Worm (Caenorhabditis elegans) whole organism, young adult: ENCODE measurements around the gene ptc-1.

Source experiments
- B0261.1 ChIP-seq: sonication (generic microtip); optimal IDR thresholded peaks from 2 replicates; lab custom pipeline; 2016; ENCODE audit warnings: mild to moderate bottlenecking, missing genetic modification characterization, moderate library complexity, missing compliant biosample characterization
- C06A6.2 ChIP-seq: fragments of 200-800 bp; sonication (Bioruptor generic); conservative IDR thresholded peaks from 2 replicates; pipeline ENCODE4 v1.3.6; 2022; ENCODE audit warnings: missing genetic modification characterization, missing compliant biosample characterization
- F10E7.11 ChIP-seq: sonication (generic microtip); optimal IDR thresholded peaks from 2 replicates; lab custom pipeline; 2017; ENCODE audit warnings: mild to moderate bottlenecking, missing genetic modification characterization, moderate library complexity, missing compliant biosample characterization
- F22D6.2 ChIP-seq: sonication (generic microtip); optimal IDR thresholded peaks from 2 replicates; lab custom pipeline; 2016; ENCODE audit warnings: mild to moderate bottlenecking, missing genetic modification characterization, missing compliant biosample characterization
- F33H1.4 ChIP-seq: fragments of 200-800 bp; sonication (Bioruptor generic); IDR thresholded peaks from 2 replicates; pipeline ENCODE4 v1.3.6; 2022; ENCODE audit warnings: missing genetic modification reagents, missing genetic modification characterization, missing compliant biosample characterization
- F49E8.2 ChIP-seq: sonication (generic microtip); optimal IDR thresholded peaks from 3 replicates; lab custom pipeline; 2017; ENCODE audit warnings: missing genetic modification characterization, mild to moderate bottlenecking, missing compliant biosample characterization, antibody characterized with exemption, moderate library complexity; ENCODE audit not compliant: insufficient read depth
- F57A8.1 ChIP-seq: fragments of 200-800 bp; sonication (Bioruptor generic); optimal IDR thresholded peaks from 2 replicates; lab custom pipeline; 2018; ENCODE audit warnings: mild to moderate bottlenecking, missing genetic modification characterization, moderate library complexity, missing compliant biosample characterization
- K12H6.12 ChIP-seq: fragments of 200-800 bp; sonication (Bioruptor generic); optimal IDR thresholded peaks from 2 replicates; lab custom pipeline; 2018; ENCODE audit warnings: mild to moderate bottlenecking, missing genetic modification characterization, missing compliant biosample characterization
- T26A5.8 ChIP-seq: sonication (generic microtip); optimal IDR thresholded peaks from 2 replicates; lab custom pipeline; 2016; ENCODE audit warnings: missing genetic modification characterization, missing compliant biosample characterization
- Y95B8A.8 ChIP-seq: fragments of 200-800 bp; sonication (Bioruptor generic); IDR thresholded peaks from 2 replicates; pipeline ENCODE4 v1.3.6; 2022; ENCODE audit warnings: missing genetic modification reagents, missing genetic modification characterization, missing compliant biosample characterization
- ZK185.1 ChIP-seq: sonication (generic microtip); optimal IDR thresholded peaks from 2 replicates; lab custom pipeline; 2016; ENCODE audit warnings: mild to moderate bottlenecking, missing genetic modification characterization, missing compliant biosample characterization; ENCODE audit not compliant: poor library complexity, severe bottlenecking
- atf-7 ChIP-seq: sonication (generic microtip); optimal IDR thresholded peaks from 2 replicates; lab custom pipeline; 2017; ENCODE audit warnings: mild to moderate bottlenecking, missing genetic modification characterization, missing compliant biosample characterization
- attf-5 ChIP-seq: fragments of 200-800 bp; sonication (Bioruptor generic); optimal IDR thresholded peaks from 2 replicates; lab custom pipeline; 2018; ENCODE audit warnings: mild to moderate bottlenecking, missing genetic modification characterization, missing compliant biosample characterization
- bed-2 ChIP-seq: fragments of 200-800 bp; sonication (Bioruptor generic); IDR thresholded peaks from 2 replicates; pipeline ENCODE4 v1.3.6; 2022; ENCODE audit warnings: missing genetic modification reagents, missing genetic modification characterization, missing compliant biosample characterization
- cebp-1 ChIP-seq, 2 experiments: fragments of 200-800 bp in 1 of 2; sonication (Bioruptor generic) in 1 of 2; sonication (generic microtip) in 1 of 2; IDR thresholded peaks in 1 of 2; optimal IDR thresholded peaks in 1 of 2; 2 replicates each; pipeline versions ENCODE4 v1.3.6 to Lab custom; 2017 to 2022; ENCODE audit warnings: missing compliant biosample characterization in 2 of 2, missing genetic modification characterization in 2 of 2, mild to moderate bottlenecking in 1 of 2, missing genetic modification reagents in 1 of 2, moderate library complexity in 1 of 2
- ceh-27 ChIP-seq: fragments of 200-800 bp; sonication (Bioruptor generic); optimal IDR thresholded peaks from 2 replicates; lab custom pipeline; 2018; ENCODE audit warnings: mild to moderate bottlenecking, missing genetic modification characterization, moderate library complexity, missing compliant biosample characterization
- die-1 ChIP-seq: sonication (generic microtip); optimal IDR thresholded peaks from 2 replicates; lab custom pipeline; 2016; ENCODE audit warnings: missing genotype, mild to moderate bottlenecking, missing genetic modification characterization, missing compliant biosample characterization
- egl-44 ChIP-seq: fragments of 200-800 bp; sonication (Bioruptor generic); IDR thresholded peaks from 2 replicates; pipeline ENCODE4 v1.3.6; 2022; ENCODE audit warnings: missing genetic modification reagents, missing genetic modification characterization, missing compliant biosample characterization
- hmg-1.2 ChIP-seq: fragments of 200-800 bp; sonication (Bioruptor generic); IDR thresholded peaks from 2 replicates; pipeline ENCODE4 v1.3.6; 2022; ENCODE audit warnings: missing genetic modification reagents, missing genetic modification characterization, missing compliant biosample characterization
- hmg-20 ChIP-seq: fragments of 200-800 bp; sonication (Bioruptor generic); IDR thresholded peaks from 2 replicates; pipeline ENCODE4 v1.3.6; 2022; ENCODE audit warnings: missing genetic modification reagents, missing genetic modification characterization, missing compliant biosample characterization
- let-526 ChIP-seq: fragments of 200-800 bp; sonication (Bioruptor generic); IDR thresholded peaks from 2 replicates; pipeline ENCODE4 v1.3.6; 2022; ENCODE audit warnings: missing genetic modification reagents, missing genetic modification characterization, missing compliant biosample characterization
- lin-35 ChIP-seq, 3 experiments: fragments of 150-350 bp in 2 of 3; sonication (generic microtip) in 1 of 3; optimal IDR thresholded peaks; 2 replicates each; lab custom pipeline; 2014 to 2018; ENCODE audit warnings: missing biosample characterization in 3 of 3, missing genetic modification characterization in 3 of 3, missing genetic modification reagents in 3 of 3
- lir-1 ChIP-seq: fragments of 200-800 bp; sonication (Bioruptor generic); conservative IDR thresholded peaks from 2 replicates; pipeline ENCODE4 v1.3.6; 2022; ENCODE audit warnings: missing genetic modification reagents, missing genetic modification characterization, missing compliant biosample characterization
- madf-10 ChIP-seq: sonication (generic microtip); optimal IDR thresholded peaks from 2 replicates; lab custom pipeline; 2016; ENCODE audit warnings: mild to moderate bottlenecking, missing genetic modification characterization, missing compliant biosample characterization
- madf-3 ChIP-seq: fragments of 200-800 bp; sonication (Bioruptor generic); IDR thresholded peaks from 2 replicates; pipeline ENCODE4 v1.3.6; 2022; ENCODE audit warnings: missing genetic modification reagents, missing genetic modification characterization, missing compliant biosample characterization
- mcd-1 ChIP-seq: fragments of 200-800 bp; sonication (Bioruptor generic); IDR thresholded peaks from 2 replicates; pipeline ENCODE4 v1.3.6; 2022; ENCODE audit warnings: missing genetic modification reagents, missing genetic modification characterization, missing compliant biosample characterization
- mel-28 ChIP-seq: sonication (generic microtip); optimal IDR thresholded peaks from 2 replicates; lab custom pipeline; 2016; ENCODE audit warnings: borderline replicate concordance, mild to moderate bottlenecking, missing genetic modification characterization, missing compliant biosample characterization
- nfyb-1 ChIP-seq: fragments of 200-800 bp; sonication (Bioruptor generic); IDR thresholded peaks from 2 replicates; pipeline ENCODE4 v1.3.6; 2022; ENCODE audit warnings: missing genetic modification reagents, missing genetic modification characterization, missing compliant biosample characterization
- nhr-120 ChIP-seq: fragments of 200-800 bp; sonication (Bioruptor generic); IDR thresholded peaks from 2 replicates; pipeline ENCODE4 v1.3.6; 2022; ENCODE audit warnings: missing genetic modification characterization, missing compliant biosample characterization
- nhr-80 ChIP-seq: sonication (generic microtip); optimal IDR thresholded peaks from 2 replicates; lab custom pipeline; 2016; ENCODE audit warnings: missing genetic modification characterization, missing compliant biosample characterization
- pha-4 ChIP-seq: fragments of 150-350 bp; sonication (generic microtip); optimal IDR thresholded peaks from 2 replicates; lab custom pipeline; 2014; ENCODE audit warnings: missing biosample characterization, missing genetic modification reagents, missing genetic modification characterization
- snpc-1.1 ChIP-seq: sonication (generic microtip); optimal IDR thresholded peaks from 2 replicates; lab custom pipeline; 2017; ENCODE audit warnings: missing genetic modification characterization, mild to moderate bottlenecking, missing compliant biosample characterization, antibody characterized with exemption, moderate library complexity, missing genotype, missing genetic modification reagents; ENCODE audit not compliant: insufficient read depth
- snpc-1.3 ChIP-seq: sonication (generic microtip); optimal IDR thresholded peaks from 2 replicates; lab custom pipeline; 2017; ENCODE audit warnings: missing genetic modification characterization, mild to moderate bottlenecking, missing compliant biosample characterization, antibody characterized with exemption, moderate library complexity, missing genotype, missing genetic modification reagents; ENCODE audit not compliant: insufficient read depth
- snpc-3.4 ChIP-seq: sonication (generic microtip); optimal IDR thresholded peaks from 2 replicates; lab custom pipeline; 2017; ENCODE audit warnings: missing genetic modification characterization, mild to moderate bottlenecking, missing compliant biosample characterization, antibody characterized with exemption, moderate library complexity, missing genotype, missing genetic modification reagents
- snpc-4 ChIP-seq, 5 experiments: fragments of 150-350 bp in 1 of 5; sonication (generic microtip) in 4 of 5; optimal IDR thresholded peaks; 2 replicates each; lab custom pipeline; 2014 to 2018; ENCODE audit warnings: missing genetic modification characterization in 5 of 5, missing biosample characterization in 3 of 5, antibody characterized with exemption in 2 of 5, mild to moderate bottlenecking in 2 of 5, missing compliant biosample characterization in 2 of 5, missing genotype in 2 of 5, moderate library complexity in 2 of 5, missing genetic modification reagents in 1 of 5
- somi-1 ChIP-seq: fragments of 200-800 bp; sonication (Bioruptor generic); optimal IDR thresholded peaks from 2 replicates; lab custom pipeline; 2018; ENCODE audit warnings: mild to moderate bottlenecking, missing genetic modification characterization, missing compliant biosample characterization
- tlf-1 ChIP-seq: fragments of 200-800 bp; sonication (Bioruptor generic); optimal IDR thresholded peaks from 2 replicates; lab custom pipeline; 2018; ENCODE audit warnings: mild to moderate bottlenecking, missing genetic modification characterization, missing compliant biosample characterization
- ztf-22 ChIP-seq: fragments of 200-800 bp; sonication (Bioruptor generic); optimal IDR thresholded peaks from 2 replicates; lab custom pipeline; 2018; ENCODE audit warnings: mild to moderate bottlenecking, missing genetic modification characterization, moderate library complexity, missing compliant biosample characterization

The ptc-1 gene

ce11 chrII:7887295-7887694, 5.7 kb upstream of the ptc-1 start:
- no peak for TF ChIP-seq snpc-1.1 (tag; lab: Kevin White, UChicago)
- peak; percentile 41; the same call in 1 of the 2 replicates for TF ChIP-seq nfyb-1 (GFP tag; lab: Robert Waterston, UW)
- peak; percentile 88 for TF ChIP-seq cebp-1 (GFP tag; IDR thresholded peaks at IDR 0.05; lab: Robert Waterston, UW)
- peak; percentile 96 for TF ChIP-seq cebp-1 (tag; optimal IDR thresholded peaks at IDR 0.05; lab: Kevin White, UChicago)
- peak; percentile 25 for TF ChIP-seq attf-5 (GFP tag; lab: Kevin White, UChicago)
- TF ChIP-seq F49E8.2 (tag; lab: Kevin White, UChicago) = no peak
- peak; percentile 58 for TF ChIP-seq K12H6.12 (tag; lab: Kevin White, UChicago)
- TF ChIP-seq B0261.1 (tag; lab: Kevin White, UChicago) = no peak
- no peak for TF ChIP-seq snpc-1.3 (tag; lab: Kevin White, UChicago)
- TF ChIP-seq ceh-27 = peak; percentile 44
- TF ChIP-seq lin-35 (GFP tag; optimal IDR thresholded peaks at IDR 0.05; lab: Kevin White, UChicago) = peak in 1 of 3 experiments; percentile 10
- TF ChIP-seq snpc-3.4 (tag; lab: Kevin White, UChicago) = no peak
- no peak for TF ChIP-seq F10E7.11 (tag; lab: Kevin White, UChicago)
- no peak for TF ChIP-seq let-526 (GFP tag; lab: Robert Waterston, UW)
- no peak for TF ChIP-seq bed-2 (GFP tag; lab: Robert Waterston, UW)
- no peak for TF ChIP-seq mcd-1 (GFP tag; lab: Robert Waterston, UW)

DNA sequence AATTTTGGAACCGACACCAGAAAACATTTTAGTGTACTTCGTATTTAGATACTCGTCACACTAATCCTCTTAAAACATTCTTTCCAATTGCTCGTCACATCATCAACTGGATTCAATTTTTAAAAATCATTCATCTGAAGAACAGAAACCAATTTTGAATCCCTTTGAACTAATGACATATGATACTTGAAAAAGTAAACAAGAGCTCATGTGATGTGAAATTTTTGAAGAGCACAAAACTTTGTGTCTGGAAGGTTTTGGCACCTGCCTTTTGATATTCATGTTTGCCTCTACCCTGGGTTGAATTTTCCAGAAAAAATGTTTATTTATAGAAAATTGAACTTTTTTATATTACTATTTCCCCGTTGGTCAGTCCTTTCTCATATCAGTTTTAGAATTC, 4.3 kb upstream of the ptc-1 start:
- no peak for TF ChIP-seq cebp-1 (GFP tag; IDR thresholded peaks at IDR 0.05; lab: Robert Waterston, UW)
- peak; percentile 12 for TF ChIP-seq cebp-1 (tag; optimal IDR thresholded peaks at IDR 0.05; lab: Kevin White, UChicago)
- no peak for TF ChIP-seq nhr-120
- TF ChIP-seq ztf-22 (GFP tag; lab: Kevin White, UChicago) = no peak
- no peak for TF ChIP-seq hmg-20
- TF ChIP-seq lir-1 (GFP tag; lab: Robert Waterston, UW) = no peak
- TF ChIP-seq madf-3 (GFP tag; lab: Robert Waterston, UW) = no peak
- TF ChIP-seq nfyb-1 (GFP tag; lab: Robert Waterston, UW) = no peak
- no peak for TF ChIP-seq egl-44 (GFP tag; lab: Robert Waterston, UW)
- no peak for TF ChIP-seq somi-1 (GFP tag; lab: Kevin White, UChicago)
- no peak for TF ChIP-seq tlf-1
- no peak for TF ChIP-seq C06A6.2 (GFP tag; lab: Robert Waterston, UW)
- TF ChIP-seq madf-10 (tag; lab: Kevin White, UChicago) = no peak
- peak; percentile 59 for TF ChIP-seq pha-4 (tag; lab: Kevin White, UChicago)
- TF ChIP-seq F57A8.1 (GFP tag; lab: Kevin White, UChicago) = no peak

- no peak for TF ChIP-seq F33H1.4 (GFP tag; lab: Robert Waterston, UW)
- peak; percentile 49 for TF ChIP-seq nhr-80 (tag; lab: Kevin White, UChicago)
These were observed 3.7 kb upstream of the ptc-1 start for ce11 chrII:7889321-7889720.

ce11 chrII:7891869-7892615, 980 bp upstream of the ptc-1 start:
- TF ChIP-seq F22D6.2 (tag; lab: Kevin White, UChicago) (no peak), atf-7 (tag; lab: Kevin White, UChicago) (peak; percentile 1), T26A5.8 (tag; lab: Kevin White, UChicago) (no peak), die-1 (tag; lab: Kevin White, UChicago) (no peak), lin-35 (GFP tag; optimal IDR thresholded peaks at IDR 0.05; lab: Kevin White, UChicago) (peak in 1 of 3 experiments; percentile 65), cebp-1 (GFP tag; IDR thresholded peaks at IDR 0.05; lab: Robert Waterston, UW) (no peak), cebp-1 (tag; optimal IDR thresholded peaks at IDR 0.05; lab: Kevin White, UChicago) (peak; percentile 33), nhr-80 (tag; lab: Kevin White, UChicago) (peak; percentile 62), snpc-4 (GFP tag; optimal IDR thresholded peaks at IDR 0.05; lab: Kevin White, UChicago) (no peak), snpc-4 (tag; optimal IDR thresholded peaks at IDR 0.05; lab: Kevin White, UChicago) (peak in 1 of 4 experiments; percentile 4), ZK185.1 (tag; lab: Kevin White, UChicago) (no peak), Y95B8A.8 (GFP tag; lab: Robert Waterston, UW) (no peak), nfyb-1 (GFP tag; lab: Robert Waterston, UW) (0 out of 2 replicates have a peak, but pooled peaks have one; percentile 7), hmg-1.2 (peak; percentile 48; the same call in 1 of the 2 replicates), mel-28 (tag; lab: Kevin White, UChicago) (no peak), F10E7.11 (tag; lab: Kevin White, UChicago) (no peak)
